Fruit fly (Drosophila melanogaster) whole organism, embryonic: ENCODE results near the gene CG9782.

Experiments
- Aef1 ChIP-seq: fragments of 200-800 bp; sonication (Bioruptor generic); IDR thresholded peaks from 3 replicates; pipeline ENCODE4 v1.3.6; 2022; ENCODE audit warnings: missing biosample characterization, missing genetic modification characterization
- CG12104 ChIP-seq: fragments of 200-800 bp; sonication (Bioruptor generic); optimal IDR thresholded peaks from 3 replicates; lab custom pipeline; 2016; ENCODE audit warnings: missing biosample characterization, missing genetic modification characterization
- CG13123 ChIP-seq: fragments of 200-800 bp; sonication (Bioruptor generic); optimal IDR thresholded peaks from 2 replicates; lab custom pipeline; 2016; ENCODE audit warnings: missing biosample characterization, missing genetic modification characterization
- CG13424 ChIP-seq: fragments of 200-800 bp; sonication (Bioruptor generic); optimal IDR thresholded peaks from 2 replicates; lab custom pipeline; 2019; ENCODE audit warnings: missing biosample characterization, mild to moderate bottlenecking, missing genetic modification characterization, moderate library complexity
- CG13624 ChIP-seq: fragments of 200-800 bp; sonication (Bioruptor generic); optimal IDR thresholded peaks from 2 replicates; lab custom pipeline; 2016; ENCODE audit warnings: missing biosample characterization, missing genetic modification characterization
- CG17186 ChIP-seq: fragments of 200-800 bp; sonication (Bioruptor generic); optimal IDR thresholded peaks from 3 replicates; lab custom pipeline; 2017; ENCODE audit warnings: missing biosample characterization, missing genetic modification reagents, missing genetic modification characterization
- CG17328 ChIP-seq: fragments of 200-800 bp; sonication (Bioruptor generic); IDR thresholded peaks from 2 replicates; pipeline ENCODE4 v1.3.6; 2022; ENCODE audit warnings: missing biosample characterization, missing genetic modification characterization
- CG17359 ChIP-seq: fragments of 200-800 bp; sonication (Bioruptor generic); optimal IDR thresholded peaks from 3 replicates; lab custom pipeline; 2018; ENCODE audit warnings: missing biosample characterization, mild to moderate bottlenecking, missing genetic modification characterization, moderate library complexity
- CG18262 ChIP-seq: fragments of 200-800 bp; optimal IDR thresholded peaks from 3 replicates; lab custom pipeline; 2019; ENCODE audit warnings: missing biosample characterization, mild to moderate bottlenecking, missing genetic modification characterization, moderate library complexity
- CG2199 ChIP-seq: fragments of 200-800 bp; sonication (Bioruptor generic); IDR thresholded peaks from 3 replicates; pipeline ENCODE4 v1.3.6; 2022; ENCODE audit warnings: missing biosample characterization, missing genetic modification characterization
- CG33213 ChIP-seq: fragments of 200-800 bp; sonication (Bioruptor generic); optimal IDR thresholded peaks from 3 replicates; lab custom pipeline; 2016; ENCODE audit warnings: missing biosample characterization, missing genetic modification characterization
- CG34376 ChIP-seq: fragments of 200-800 bp; sonication (Bioruptor generic); optimal IDR thresholded peaks from 2 replicates; lab custom pipeline; 2018; ENCODE audit warnings: missing biosample characterization, mild to moderate bottlenecking, missing genetic modification characterization
- CG3726 ChIP-seq: fragments of 200-800 bp; sonication (Bioruptor generic); IDR thresholded peaks from 3 replicates; pipeline ENCODE4, ENCODE4 v1.3.6; 2022; ENCODE audit warnings: missing biosample characterization, missing genetic modification characterization
- CG7357 ChIP-seq: fragments of 200-800 bp; sonication (Bioruptor generic); IDR thresholded peaks from 3 replicates; pipeline ENCODE4 v1.3.6; 2022; ENCODE audit warnings: missing biosample characterization, missing genetic modification characterization
- CG7745 ChIP-seq: fragments of 200-800 bp; sonication (Bioruptor generic); optimal IDR thresholded peaks from 2 replicates; lab custom pipeline; 2018; ENCODE audit warnings: missing biosample characterization, mild to moderate bottlenecking, missing genetic modification characterization, moderate library complexity
- CG7839 ChIP-seq: fragments of 200-800 bp; sonication (Bioruptor generic); optimal IDR thresholded peaks from 3 replicates; lab custom pipeline; 2018; ENCODE audit warnings: missing biosample characterization, mild to moderate bottlenecking, missing genetic modification characterization, moderate library complexity
- CkIIα-i1 ChIP-seq: fragments of 200-800 bp; sonication (Bioruptor generic); IDR thresholded peaks from 2 replicates; pipeline ENCODE4 v1.3.6; 2022; ENCODE audit warnings: missing biosample characterization, missing genetic modification characterization
- E2f1 ChIP-seq: fragments of 200-800 bp; sonication (Bioruptor generic); IDR thresholded peaks from 2 replicates; pipeline ENCODE4 v1.3.6; 2022; ENCODE audit warnings: missing biosample characterization, missing genetic modification characterization
- E2f2 ChIP-seq: fragments of 200-800 bp; sonication (Bioruptor generic); IDR thresholded peaks from 2 replicates; pipeline ENCODE4 v1.3.6; 2022; ENCODE audit warnings: missing biosample characterization, missing genetic modification characterization
- GATAe ChIP-seq: fragments of 200-800 bp; sonication (Bioruptor generic); conservative IDR thresholded peaks from 2 replicates; pipeline ENCODE4 v1.3.6; 2022; ENCODE audit warnings: missing biosample characterization, missing genetic modification characterization
- HmgZ ChIP-seq: fragments of 200-800 bp; sonication (Bioruptor generic); optimal IDR thresholded peaks from 2 replicates; lab custom pipeline; 2018; ENCODE audit warnings: missing biosample characterization, mild to moderate bottlenecking, missing genetic modification characterization
- Lhr ChIP-seq: fragments of 200-800 bp; sonication (Bioruptor generic); optimal IDR thresholded peaks from 3 replicates; lab custom pipeline; 2017; ENCODE audit warnings: mild to moderate bottlenecking, missing biosample characterization, missing genetic modification reagents, missing genetic modification characterization
- MBD-R2 ChIP-seq: fragments of 200-800 bp; sonication (Bioruptor generic); IDR thresholded peaks from 2 replicates; pipeline ENCODE4 v1.3.6; 2022; ENCODE audit warnings: missing biosample characterization, missing genetic modification characterization
- MTF-1 ChIP-seq: fragments of 200-800 bp; sonication (Bioruptor generic); optimal IDR thresholded peaks from 2 replicates; lab custom pipeline; 2018; ENCODE audit warnings: missing biosample characterization, mild to moderate bottlenecking, missing genetic modification characterization, borderline replicate concordance
- Meics ChIP-seq: fragments of 200-800 bp; sonication (Bioruptor generic); optimal IDR thresholded peaks from 2 replicates; lab custom pipeline; 2017; ENCODE audit warnings: missing biosample characterization, mild to moderate bottlenecking, missing genetic modification characterization
- Opbp ChIP-seq: fragments of 200-800 bp; sonication (Bioruptor generic); IDR thresholded peaks from 3 replicates; pipeline ENCODE4 v1.3.6; 2022; ENCODE audit warnings: missing biosample characterization, missing genetic modification characterization; ENCODE audit not compliant: partially characterized antibody
- Sox102F ChIP-seq: fragments of 200-800 bp; sonication (Bioruptor generic); optimal IDR thresholded peaks from 2 replicates; lab custom pipeline; 2018; ENCODE audit warnings: missing biosample characterization, mild to moderate bottlenecking, missing genetic modification characterization, moderate library complexity
- amos ChIP-seq: fragments of 200-800 bp; sonication (Bioruptor generic); IDR thresholded peaks from 2 replicates; pipeline ENCODE4 v1.3.6; 2022; ENCODE audit warnings: missing biosample characterization, missing genetic modification characterization; ENCODE audit not compliant: partially characterized antibody
- az2 ChIP-seq: fragments of 200-800 bp; sonication (Bioruptor generic); optimal IDR thresholded peaks from 3 replicates; lab custom pipeline; 2016; ENCODE audit warnings: missing biosample characterization, missing genetic modification characterization
- bcd ChIP-seq: fragments of 200-800 bp; sonication (Bioruptor generic); optimal IDR thresholded peaks from 2 replicates; lab custom pipeline; 2017; ENCODE audit warnings: missing biosample characterization, mild to moderate bottlenecking, missing genetic modification characterization
- cas ChIP-seq: fragments of 200-800 bp; sonication (Bioruptor generic); IDR thresholded peaks from 2 replicates; pipeline ENCODE4 v1.3.6; 2022; ENCODE audit warnings: missing biosample characterization, missing genetic modification characterization
- chm ChIP-seq: fragments of 200-800 bp; sonication (Bioruptor generic); IDR thresholded peaks from 2 replicates; pipeline ENCODE4 v1.3.6; 2022; ENCODE audit warnings: missing biosample characterization, missing genetic modification characterization
- ems ChIP-seq: fragments of 200-800 bp; sonication (Bioruptor generic); optimal IDR thresholded peaks from 3 replicates; lab custom pipeline; 2016; ENCODE audit warnings: missing biosample characterization, missing genetic modification characterization
- gsb ChIP-seq: fragments of 200-800 bp; sonication (Bioruptor generic); IDR thresholded peaks from 2 replicates; pipeline ENCODE4 v1.3.6; 2022; ENCODE audit warnings: missing biosample characterization, missing genetic modification characterization
- kay ChIP-seq: fragments of 200-800 bp; sonication (Bioruptor generic); optimal IDR thresholded peaks from 2 replicates; lab custom pipeline; 2016; ENCODE audit warnings: missing biosample characterization, missing genetic modification characterization
- kni ChIP-seq: fragments of 200-800 bp; sonication (Bioruptor generic); optimal IDR thresholded peaks from 3 replicates; lab custom pipeline; 2017; ENCODE audit warnings: mild to moderate bottlenecking, missing biosample characterization, missing genetic modification reagents, missing genetic modification characterization
- pho ChIP-seq: fragments of 200-800 bp; sonication (Bioruptor generic); optimal IDR thresholded peaks from 2 replicates; lab custom pipeline; 2016; ENCODE audit warnings: missing biosample characterization, missing genetic modification characterization
- prd ChIP-seq, 3 experiments: fragments of >200 bp in 2 of 3; fragments of 200-800 bp in 1 of 3; sonication (Bioruptor generic) in 1 of 3; optimal IDR thresholded peaks in 2 of 3; IDR thresholded peaks in 1 of 3; 2 replicates in 2 of 3; 3 replicates in 1 of 3; pipeline versions ENCODE4 v1.3.6 to Lab custom; 2017 to 2022; ENCODE audit warnings: missing biosample characterization in 1 of 3, missing genetic modification characterization in 1 of 3
- sc ChIP-seq, 3 experiments: fragments of >200 bp in 2 of 3; fragments of 200-800 bp in 1 of 3; sonication (Bioruptor generic) in 1 of 3; optimal IDR thresholded peaks; 2 replicates in 2 of 3; 3 replicates in 1 of 3; lab custom pipeline; 2017; ENCODE audit warnings: mild to moderate bottlenecking in 1 of 3, missing biosample characterization in 1 of 3, missing genetic modification characterization in 1 of 3, missing genetic modification reagents in 1 of 3
- sens-2 ChIP-seq: fragments of 200-800 bp; sonication (Bioruptor generic); IDR thresholded peaks from 2 replicates; pipeline ENCODE4 v1.3.6; 2022; ENCODE audit warnings: missing biosample characterization, missing genetic modification characterization
- slbo ChIP-seq: fragments of 200-800 bp; sonication (Bioruptor generic); IDR thresholded peaks from 2 replicates; pipeline ENCODE4 v1.3.6; 2022; ENCODE audit warnings: missing biosample characterization, missing genetic modification characterization
- so ChIP-seq: fragments of 200-800 bp; sonication (Bioruptor generic); IDR thresholded peaks from 3 replicates; pipeline ENCODE4 v1.3.6; 2022; ENCODE audit warnings: missing biosample characterization, missing genetic modification characterization
- sob ChIP-seq: fragments of 200-800 bp; sonication (Bioruptor generic); IDR thresholded peaks from 2 replicates; pipeline ENCODE4 v1.3.6; 2022; ENCODE audit warnings: missing biosample characterization, missing genetic modification characterization
- sr ChIP-seq: fragments of 200-800 bp; sonication (Bioruptor generic); IDR thresholded peaks from 3 replicates; pipeline ENCODE4 v1.3.6; 2022; ENCODE audit warnings: missing biosample characterization, missing genetic modification characterization
- tap ChIP-seq: fragments of 200-800 bp; optimal IDR thresholded peaks from 3 replicates; lab custom pipeline; 2019; ENCODE audit warnings: missing biosample characterization, mild to moderate bottlenecking, missing genetic modification characterization, moderate library complexity
- vfl ChIP-seq: fragments of 200-800 bp; sonication (Bioruptor generic); optimal IDR thresholded peaks from 2 replicates; lab custom pipeline; 2016; ENCODE audit warnings: missing biosample characterization, missing genetic modification characterization
- zen2 ChIP-seq: fragments of 200-800 bp; sonication (Bioruptor generic); IDR thresholded peaks from 3 replicates; pipeline ENCODE4 v1.3.6; 2022; ENCODE audit warnings: missing biosample characterization, missing genetic modification characterization; ENCODE audit not compliant: partially characterized antibody

The CG9782 gene

DNA sequence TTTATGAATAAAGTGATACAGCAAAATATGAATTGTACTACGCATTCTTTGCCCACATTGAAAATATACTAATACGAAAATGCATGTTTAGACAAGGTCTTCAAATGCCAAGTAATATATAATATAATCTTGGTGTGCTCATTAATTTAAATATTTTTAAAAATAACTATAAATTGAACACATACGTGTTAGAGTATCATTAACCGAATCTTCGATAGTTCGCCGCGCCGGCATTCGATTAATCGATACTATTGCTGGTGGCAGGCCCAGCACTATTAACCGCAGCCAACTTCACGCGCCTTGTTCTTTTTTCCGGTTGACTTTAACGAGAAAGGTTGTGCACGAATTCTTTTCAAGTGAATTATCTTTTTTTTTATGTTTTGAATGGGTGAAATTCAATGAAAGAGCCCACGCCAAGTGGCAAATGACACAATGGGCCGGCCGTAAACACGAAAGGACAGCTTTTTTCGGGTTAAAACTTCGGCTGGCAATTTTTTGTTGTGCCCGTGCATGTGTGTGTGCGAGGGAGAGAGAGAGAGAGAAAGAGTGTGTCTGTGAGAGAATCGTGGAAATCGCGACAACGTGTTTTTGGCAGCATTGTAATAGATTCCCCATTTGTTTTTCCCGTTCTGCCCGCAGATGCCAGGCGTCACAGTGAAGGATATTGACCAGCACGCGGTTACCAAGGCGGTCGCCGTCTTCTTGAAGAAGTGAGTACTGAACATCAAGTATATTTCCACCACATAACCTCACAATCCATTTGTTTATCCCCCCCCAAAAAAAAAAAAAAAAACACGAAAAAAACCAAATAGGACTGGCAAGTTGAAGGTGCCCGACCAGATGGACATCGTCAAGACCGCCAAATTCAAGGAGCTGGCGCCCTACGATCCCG lies 16.5 kb upstream of the CG9782 start, which contains the start of gene RpS19a (continued):
- TF ChIP-seq E2f2 (GFP tag; lab: Robert Waterston, UW) (peak; percentile 58), Aef1 (GFP tag; lab: Robert Waterston, UW) (peak; percentile 64), Lhr (peak; percentile 55), CG7357 (GFP tag; lab: Robert Waterston, UW) (no peak), GATAe (GFP tag; lab: Robert Waterston, UW) (no peak; the same call in 1 of the 2 replicates), amos (GFP tag; lab: Robert Waterston, UW) (peak; percentile 3; the same call in 1 of the 2 replicates), kni (peak; percentile 85), CkIIα-i1 (GFP tag; lab: Robert Waterston, UW) (0 out of 2 replicates have a peak, but pooled peaks have one; percentile 37), HmgZ (peak; percentile 28), CG17359 (tag; lab: Kevin White, UChicago) (peak; percentile 62), gsb (GFP tag; lab: Robert Waterston, UW) (0 out of 2 replicates have a peak, but pooled peaks have one; percentile 48), vfl (peak; percentile 32), zen2 (no peak; the same call in 2 of the 3 replicates), CG13424 (tag; lab: Kevin White, UChicago) (peak; percentile 53), CG3726 (GFP tag; lab: Robert Waterston, UW) (0 out of 3 replicates have a peak, but pooled peaks have one; percentile 43), MTF-1 (GFP tag; lab: Kevin White, UChicago) (peak; percentile 95), pho (GFP tag; lab: Kevin White, UChicago) (peak; percentile 9), CG13624 (GFP tag; lab: Kevin White, UChicago) (peak; percentile 27), CG17186 (GFP tag; lab: Kevin White, UChicago) (peak; percentile 72), prd (optimal IDR thresholded peaks at IDR 0.05; lab: Kevin White, UChicago) (no peak), prd (GFP tag; IDR thresholded peaks at IDR 0.05; lab: Robert Waterston, UW) (peak; percentile 47; the same call in 2 of the 3 replicates), sr (GFP tag; lab: Robert Waterston, UW) (peak; percentile 71; the same call in 2 of the 3 replicates), sc (optimal IDR thresholded peaks at IDR 0.05; lab: Kevin White, UChicago) (no peak), sc (GFP tag; optimal IDR thresholded peaks at IDR 0.05; lab: Kevin White, UChicago) (peak; percentile 80), Opbp (GFP tag; lab: Robert Waterston, UW) (peak; percentile 99), CG18262 (peak; percentile 60), bcd (GFP tag; lab: Kevin White, UChicago) (peak; percentile 82), so (GFP tag; lab: Robert Waterston, UW) (peak; percentile 75), kay (GFP tag; lab: Kevin White, UChicago) (no peak), cas (peak; percentile 26; the same call in 1 of the 2 replicates), sob (peak; percentile 73), slbo (GFP tag; lab: Robert Waterston, UW) (peak; percentile 75), CG34376 (GFP tag; lab: Kevin White, UChicago) (peak; percentile 96), chm (GFP tag; lab: Robert Waterston, UW) (peak; percentile 88), CG12104 (peak; percentile 84), Meics (peak; percentile 89), sens-2 (peak; percentile 81), CG33213 (peak; percentile 69), Sox102F (GFP tag; lab: Kevin White, UChicago) (peak; percentile 36), CG7745 (tag; lab: Kevin White, UChicago) (peak; percentile 55), MBD-R2 (GFP tag; lab: Robert Waterston, UW) (no peak; the same call in 1 of the 2 replicates), CG17328 (GFP tag; lab: Robert Waterston, UW) (peak; percentile 89), E2f1 (GFP tag; lab: Robert Waterston, UW) (peak; percentile 61), az2 (peak; percentile 35), ems (GFP tag; lab: Kevin White, UChicago) (peak; percentile 15), CG13123 (GFP tag; lab: Kevin White, UChicago) (peak; percentile 91), CG2199 (GFP tag; lab: Robert Waterston, UW) (peak; percentile 74; the same call in 1 of the 3 replicates), CG7839 (tag; lab: Kevin White, UChicago) (peak; percentile 74), tap (tag; lab: Kevin White, UChicago) (peak; percentile 50)
